Worm (Caenorhabditis elegans) whole organism, L4 larva: ENCODE measurements around the gene ZK863.8.

Experiments used
- arid-1 ChIP-seq: fragments of 200-800 bp; sonication (Bioruptor generic); conservative IDR thresholded peaks from 2 replicates; pipeline ENCODE4 v1.3.6; 2022; ENCODE audit warnings: missing genetic modification reagents, missing genetic modification characterization, missing compliant biosample characterization
- nhr-111 ChIP-seq: fragments of 200-800 bp; sonication (Bioruptor generic); optimal IDR thresholded peaks from 2 replicates; lab custom pipeline; 2018; ENCODE audit warnings: mild to moderate bottlenecking, missing genetic modification characterization, missing compliant biosample characterization
- nhr-28 ChIP-seq: fragments of 150-350 bp; optimal IDR thresholded peaks from 2 replicates; lab custom pipeline; 2014; ENCODE audit warnings: missing biosample characterization, missing genetic modification characterization
- pha-4 ChIP-seq, 2 experiments: fragments of 150-350 bp in 1 of 2; fragments of 200-800 bp in 1 of 2; sonication (Bioruptor generic) in 1 of 2; IDR thresholded peaks in 1 of 2; optimal IDR thresholded peaks in 1 of 2; 2 replicates each; pipeline versions ENCODE4 v1.3.6 to Lab custom; 2014 to 2022; ENCODE audit warnings: missing genetic modification characterization in 2 of 2, missing genetic modification reagents in 2 of 2, missing biosample characterization in 1 of 2, missing compliant biosample characterization in 1 of 2
- skn-1 ChIP-seq: fragments of 150-350 bp; optimal IDR thresholded peaks from 2 replicates; lab custom pipeline; 2014; ENCODE audit warnings: missing biosample characterization, missing genetic modification characterization
- snpc-4 ChIP-seq: fragments of 150-350 bp; optimal IDR thresholded peaks from 2 replicates; lab custom pipeline; 2014; ENCODE audit warnings: missing biosample characterization, missing genetic modification characterization
- spr-1 ChIP-seq: sonication (generic microtip); optimal IDR thresholded peaks from 2 replicates; lab custom pipeline; 2016; ENCODE audit warnings: mild to moderate bottlenecking, missing genetic modification characterization, missing compliant biosample characterization

DNA sequence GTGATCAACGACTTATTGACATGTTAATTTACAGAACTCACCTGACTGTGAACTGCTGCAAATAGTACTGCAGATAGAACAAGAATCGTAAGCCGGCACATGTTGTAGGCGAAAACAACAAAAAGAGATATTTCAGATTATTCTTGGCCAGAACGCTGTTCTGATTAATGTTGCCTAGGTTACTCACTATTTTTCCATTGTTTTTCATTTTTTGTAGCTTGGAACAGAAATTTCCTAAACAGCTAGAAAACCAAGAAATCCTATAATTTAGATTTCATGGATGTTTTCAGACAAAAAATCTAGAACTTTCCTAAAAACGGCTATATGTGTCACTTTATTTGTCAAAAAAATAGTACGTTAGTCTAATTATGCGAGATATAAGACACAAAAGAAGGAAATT is 32.8 kb downstream of the ZK863.8 start, which contains the start of gene C27A7.9:
- TF ChIP-seq snpc-4 (tag; lab: Kevin White, UChicago) = no peak
- no peak for TF ChIP-seq skn-1 (tag; lab: Kevin White, UChicago)
- TF ChIP-seq arid-1 (GFP tag; lab: Robert Waterston, UW) = no peak
- no peak for TF ChIP-seq spr-1 (tag; lab: Kevin White, UChicago)
- TF ChIP-seq pha-4 (GFP tag; IDR thresholded peaks at IDR 0.05; lab: Robert Waterston, UW) = no peak
- TF ChIP-seq pha-4 (tag; optimal IDR thresholded peaks at IDR 0.05; lab: Kevin White, UChicago) = no peak
- TF ChIP-seq nhr-28 (tag; lab: Kevin White, UChicago) = no peak
- no peak for TF ChIP-seq nhr-111 (GFP tag; lab: Kevin White, UChicago)
